Fruit fly (Drosophila melanogaster) whole organism, embryonic: Measurements from ENCODE around the gene CG13896.

Experiments
- Atf6 ChIP-seq: fragments of 200-800 bp; sonication (Bioruptor generic); IDR thresholded peaks from 2 replicates; pipeline ENCODE4 v1.3.6; 2022; ENCODE audit warnings: missing biosample characterization, missing genetic modification characterization
- Bgb ChIP-seq: fragments of 200-800 bp; sonication (Bioruptor generic); IDR thresholded peaks from 2 replicates; pipeline ENCODE4 v1.3.6; 2022; ENCODE audit warnings: missing biosample characterization, missing genetic modification characterization; ENCODE audit not compliant: partially characterized antibody
- CG10267 ChIP-seq: fragments of 200-800 bp; sonication (Bioruptor generic); optimal IDR thresholded peaks from 2 replicates; lab custom pipeline; 2018; ENCODE audit warnings: missing biosample characterization, mild to moderate bottlenecking, missing genetic modification characterization, moderate library complexity
- CG10543 ChIP-seq: fragments of 200-800 bp; sonication (Bioruptor generic); optimal IDR thresholded peaks from 3 replicates; lab custom pipeline; 2017; ENCODE audit warnings: missing biosample characterization, mild to moderate bottlenecking, missing genetic modification characterization, moderate library complexity
- CG11560 ChIP-seq: fragments of 200-800 bp; sonication (Bioruptor generic); IDR thresholded peaks from 3 replicates; pipeline ENCODE4 v1.3.6; 2022; ENCODE audit warnings: missing biosample characterization, missing genetic modification characterization
- CG12071 ChIP-seq: fragments of 200-800 bp; sonication (Bioruptor generic); optimal IDR thresholded peaks from 3 replicates; lab custom pipeline; 2018; ENCODE audit warnings: missing biosample characterization, mild to moderate bottlenecking, missing genetic modification characterization
- CG13894 ChIP-seq: fragments of 200-800 bp; sonication (Bioruptor generic); optimal IDR thresholded peaks from 3 replicates; lab custom pipeline; 2018; ENCODE audit warnings: missing biosample characterization, mild to moderate bottlenecking, missing genetic modification characterization, moderate library complexity
- CG2889 ChIP-seq: fragments of 200-800 bp; sonication (Bioruptor generic); IDR thresholded peaks from 3 replicates; pipeline ENCODE4 v1.3.6; 2022; ENCODE audit warnings: missing biosample characterization, missing genetic modification characterization
- CG32532 ChIP-seq: fragments of 200-800 bp; sonication (Bioruptor generic); IDR thresholded peaks from 2 replicates; pipeline ENCODE4 v1.3.6; 2022; ENCODE audit warnings: missing biosample characterization, missing genetic modification characterization
- CG32767 ChIP-seq: fragments of 200-800 bp; sonication (Bioruptor generic); IDR thresholded peaks from 2 replicates; pipeline ENCODE4 v1.3.6; 2022; ENCODE audit warnings: missing biosample characterization, missing genetic modification characterization
- CG3847 ChIP-seq: fragments of 200-800 bp; sonication (Bioruptor generic); IDR thresholded peaks from 2 replicates; pipeline ENCODE4 v1.3.6; 2022; ENCODE audit warnings: missing biosample characterization, missing genetic modification characterization
- CG6854 ChIP-seq: fragments of 200-800 bp; sonication (Bioruptor generic); optimal IDR thresholded peaks from 3 replicates; lab custom pipeline; 2017; ENCODE audit warnings: missing biosample characterization, mild to moderate bottlenecking, missing genetic modification characterization
- CG8089 ChIP-seq: fragments of 200-800 bp; sonication (Bioruptor generic); optimal IDR thresholded peaks from 3 replicates; lab custom pipeline; 2016; ENCODE audit warnings: missing biosample characterization, missing genetic modification characterization
- CG8281 ChIP-seq: fragments of 200-800 bp; sonication (Bioruptor generic); optimal IDR thresholded peaks from 2 replicates; lab custom pipeline; 2018; ENCODE audit warnings: missing biosample characterization, mild to moderate bottlenecking, missing genetic modification characterization, moderate library complexity
- CG8290 ChIP-seq, 3 experiments: fragments of 200-800 bp; sonication (Bioruptor generic); optimal IDR thresholded peaks; 2 replicates each; lab custom pipeline; 2016 to 2019; ENCODE audit warnings: missing biosample characterization in 3 of 3, missing genetic modification characterization in 3 of 3, mild to moderate bottlenecking in 2 of 3, moderate library complexity in 1 of 3
- CoRest ChIP-seq: fragments of 200-800 bp; sonication (Bioruptor generic); optimal IDR thresholded peaks from 3 replicates; lab custom pipeline; 2018; ENCODE audit warnings: missing biosample characterization, mild to moderate bottlenecking, missing genetic modification characterization, moderate library complexity
- Deaf1 ChIP-seq: fragments of 200-800 bp; optimal IDR thresholded peaks from 3 replicates; lab custom pipeline; 2019; ENCODE audit warnings: missing biosample characterization, mild to moderate bottlenecking, missing genetic modification characterization, moderate library complexity
- Ets65A ChIP-seq: fragments of 200-800 bp; sonication (Bioruptor generic); peaks from one replicate; lab custom pipeline; 2016; ENCODE audit warnings: missing biosample characterization, missing genetic modification characterization
- MTF-1 ChIP-seq: fragments of 200-800 bp; sonication (Bioruptor generic); optimal IDR thresholded peaks from 2 replicates; lab custom pipeline; 2018; ENCODE audit warnings: missing biosample characterization, mild to moderate bottlenecking, missing genetic modification characterization, borderline replicate concordance
- Med ChIP-seq: fragments of 200-800 bp; sonication (Bioruptor generic); peaks from one replicate; lab custom pipeline; 2016; ENCODE audit warnings: missing biosample characterization, missing genetic modification characterization, mild to moderate bottlenecking, inconsistent platforms, moderate library complexity
- Side ChIP-seq: fragments of 200-800 bp; sonication (Bioruptor generic); optimal IDR thresholded peaks from 2 replicates; lab custom pipeline; 2016; ENCODE audit warnings: missing biosample characterization, missing genetic modification characterization
- Stat92E ChIP-seq, 3 experiments: fragments of >200 bp in 2 of 3; fragments of 200-800 bp in 1 of 3; sonication (Bioruptor generic) in 1 of 3; optimal IDR thresholded peaks; 2 replicates each; lab custom pipeline; 2017 to 2019; ENCODE audit warnings: missing biosample characterization in 3 of 3, missing genetic modification characterization in 3 of 3, mild to moderate bottlenecking in 1 of 3, moderate library complexity in 1 of 3
- ase ChIP-seq: fragments of 200-800 bp; sonication (Bioruptor generic); IDR thresholded peaks from 3 replicates; pipeline ENCODE4 v1.3.6; 2022; ENCODE audit warnings: missing biosample characterization, missing genetic modification characterization
- ci ChIP-seq: fragments of 200-800 bp; sonication (Bioruptor generic); IDR thresholded peaks from 3 replicates; pipeline ENCODE4 v1.3.6; 2022; ENCODE audit warnings: missing biosample characterization, missing genetic modification characterization
- crol ChIP-seq: fragments of 200-800 bp; sonication (Bioruptor generic); IDR thresholded peaks from 2 replicates; pipeline ENCODE4 v1.3.6; 2022; ENCODE audit warnings: missing biosample characterization, missing genetic modification characterization
- danr ChIP-seq: fragments of 200-800 bp; sonication (Bioruptor generic); IDR thresholded peaks from 2 replicates; pipeline ENCODE4 v1.3.6; 2022; ENCODE audit warnings: missing biosample characterization, missing genetic modification characterization
- dysf ChIP-seq: fragments of 200-800 bp; sonication (Bioruptor generic); IDR thresholded peaks from 3 replicates; pipeline ENCODE4 v1.3.6; 2022; ENCODE audit warnings: missing biosample characterization, missing genetic modification characterization
- gem ChIP-seq: fragments of 200-800 bp; sonication (Bioruptor generic); optimal IDR thresholded peaks from 2 replicates; lab custom pipeline; 2019; ENCODE audit warnings: missing biosample characterization, mild to moderate bottlenecking, missing genetic modification characterization, moderate library complexity
- ham ChIP-seq: fragments of 200-800 bp; sonication (Bioruptor generic); IDR thresholded peaks from 2 replicates; pipeline ENCODE4 v1.3.6; 2022; ENCODE audit warnings: missing biosample characterization, missing genetic modification characterization
- hkb ChIP-seq, 2 experiments: fragments of 200-800 bp in 1 of 2; fragments of >200 bp in 1 of 2; sonication (Bioruptor generic) in 1 of 2; IDR thresholded peaks in 1 of 2; optimal IDR thresholded peaks in 1 of 2; 2 replicates each; pipeline versions ENCODE4 v1.3.6 to Lab custom; 2017 to 2022; ENCODE audit warnings: missing biosample characterization in 1 of 2, missing genetic modification characterization in 1 of 2
- jigr1 ChIP-seq: fragments of 200-800 bp; sonication (Bioruptor generic); IDR thresholded peaks from 3 replicates; pipeline ENCODE4 v1.3.6; 2022; ENCODE audit warnings: missing biosample characterization, missing genetic modification characterization
- jumu ChIP-seq: fragments of 200-800 bp; sonication (Bioruptor generic); optimal IDR thresholded peaks from 3 replicates; lab custom pipeline; 2016; ENCODE audit warnings: missing biosample characterization, missing genetic modification characterization
- lov ChIP-seq, 2 experiments: fragments of 200-800 bp in 1 of 2; fragments of >200 bp in 1 of 2; sonication (Bioruptor generic) in 1 of 2; IDR thresholded peaks in 1 of 2; optimal IDR thresholded peaks in 1 of 2; 2 replicates in 1 of 2; 3 replicates in 1 of 2; pipeline versions ENCODE4 v1.3.6 to Lab custom; 2017 to 2022; ENCODE audit warnings: missing biosample characterization in 1 of 2, missing genetic modification characterization in 1 of 2
- nau ChIP-seq: fragments of 200-800 bp; sonication (Bioruptor generic); optimal IDR thresholded peaks from 3 replicates; lab custom pipeline; 2017; ENCODE audit warnings: missing biosample characterization, mild to moderate bottlenecking, missing genetic modification characterization, missing genetic modification reagents
- nmo ChIP-seq: fragments of 200-800 bp; sonication (Bioruptor generic); optimal IDR thresholded peaks from 2 replicates; lab custom pipeline; 2018; ENCODE audit warnings: missing biosample characterization, mild to moderate bottlenecking, missing genetic modification characterization, moderate library complexity
- pb ChIP-seq: fragments of 200-800 bp; sonication (Bioruptor generic); optimal IDR thresholded peaks from 3 replicates; lab custom pipeline; 2016; ENCODE audit warnings: missing biosample characterization, missing genetic modification characterization
- pzg ChIP-seq: fragments of 200-800 bp; sonication (Bioruptor generic); optimal IDR thresholded peaks from 3 replicates; lab custom pipeline; 2018; ENCODE audit warnings: missing biosample characterization, mild to moderate bottlenecking, missing genetic modification characterization, moderate library complexity
- sens ChIP-seq: fragments of 200-800 bp; sonication (Bioruptor generic); peaks from one replicate; lab custom pipeline; 2016; ENCODE audit warnings: missing biosample characterization, missing genetic modification characterization
- slp2 ChIP-seq: fragments of 200-800 bp; sonication (Bioruptor generic); optimal IDR thresholded peaks from 2 replicates; lab custom pipeline; 2016; ENCODE audit warnings: missing biosample characterization, missing genetic modification characterization
- tin ChIP-seq: fragments of 200-800 bp; sonication (Bioruptor generic); optimal IDR thresholded peaks from 3 replicates; lab custom pipeline; 2016; ENCODE audit warnings: missing biosample characterization, missing genetic modification characterization
- tup ChIP-seq: fragments of 200-800 bp; sonication (Bioruptor generic); optimal IDR thresholded peaks from 2 replicates; lab custom pipeline; 2016; ENCODE audit warnings: missing biosample characterization, mild to moderate bottlenecking, missing genetic modification characterization, moderate library complexity
- vfl ChIP-seq: fragments of 200-800 bp; sonication (Bioruptor generic); optimal IDR thresholded peaks from 2 replicates; lab custom pipeline; 2016; ENCODE audit warnings: missing biosample characterization, missing genetic modification characterization

The CG13896 gene

dm6 chr3L:703160-703793, 8.4 kb downstream of the CG13896 start (continued):
- TF ChIP-seq CG11560 (tag; lab: Robert Waterston, UW) (no peak), CG32532 (GFP tag; lab: Robert Waterston, UW) (no peak), sens (GFP tag; lab: Kevin White, UChicago) (peak; percentile 42), slp2 (GFP tag; lab: Kevin White, UChicago) (no peak), hkb (optimal IDR thresholded peaks at IDR 0.05; lab: Kevin White, UChicago) (no peak), hkb (GFP tag; IDR thresholded peaks at IDR 0.05; lab: Robert Waterston, UW) (no peak), CG12071 (GFP tag; lab: Kevin White, UChicago) (no peak), CG10543 (GFP tag; lab: Kevin White, UChicago) (no peak), MTF-1 (GFP tag; lab: Kevin White, UChicago) (no peak), CG6854 (GFP tag; lab: Kevin White, UChicago) (no peak), gem (tag; lab: Kevin White, UChicago) (no peak), ase (GFP tag; lab: Robert Waterston, UW) (no peak)

dm6 chr3L:701798-702635, 9.6 kb downstream of the CG13896 start:
- TF ChIP-seq lov (optimal IDR thresholded peaks at IDR 0.05; lab: Kevin White, UChicago) (no peak), lov (GFP tag; IDR thresholded peaks at IDR 0.05; lab: Robert Waterston, UW) (0 out of 3 replicates have a peak, but pooled peaks have one; percentile 31), CG8290 (GFP tag; optimal IDR thresholded peaks at IDR 0.05; lab: Kevin White, UChicago) (peak; percentile 15), CG8290 (tag; optimal IDR thresholded peaks at IDR 0.05; lab: Kevin White, UChicago) (peak in 1 of 2 experiments; percentile 11), Deaf1 (tag; lab: Kevin White, UChicago) (peak; percentile 31), crol (GFP tag; lab: Robert Waterston, UW) (peak; percentile 33; the same call in 1 of the 2 replicates), tin (GFP tag; lab: Kevin White, UChicago) (no peak), vfl (no peak), Side (GFP tag; lab: Kevin White, UChicago) (no peak), jigr1 (no peak), CG13894 (tag; lab: Kevin White, UChicago) (peak; percentile 98), ci (GFP tag; lab: Robert Waterston, UW) (0 out of 3 replicates have a peak, but pooled peaks have one; percentile 27), Ets65A (peak; percentile 53), Med (GFP tag; lab: Kevin White, UChicago) (peak; percentile 45)

dm6 chr3L:700160-700917, 11.3 kb downstream of the CG13896 start:
- TF ChIP-seq CoRest (peak; percentile 58), CG8089 (GFP tag; lab: Kevin White, UChicago) (no peak), tup (GFP tag; lab: Kevin White, UChicago) (no peak), CG10267 (tag; lab: Kevin White, UChicago) (peak; percentile 44), nmo (peak; percentile 49), jumu (GFP tag; lab: Kevin White, UChicago) (no peak), pb (no peak), nau (GFP tag; lab: Kevin White, UChicago) (peak; percentile 74), Atf6 (GFP tag; lab: Robert Waterston, UW) (peak; percentile 57; the same call in 1 of the 2 replicates), CG3847 (GFP tag; lab: Robert Waterston, UW) (0 out of 2 replicates have a peak, but pooled peaks have one; percentile 13), dysf (peak; percentile 67), CG2889 (GFP tag; lab: Robert Waterston, UW) (0 out of 3 replicates have a peak, but pooled peaks have one; percentile 11), pzg (no peak), CG32767 (GFP tag; lab: Robert Waterston, UW) (no peak), CG8281 (tag; lab: Kevin White, UChicago) (peak; percentile 6), Bgb (GFP tag; lab: Robert Waterston, UW) (no peak), danr (GFP tag; lab: Robert Waterston, UW) (peak; percentile 40; the same call in 1 of the 2 replicates), ham (no peak), Stat92E (GFP tag; optimal IDR thresholded peaks at IDR 0.05; lab: Kevin White, UChicago) (no peak)
